Fruit fly (Drosophila melanogaster) whole organism, embryonic: ENCODE measurements around the gene CG9150.
A peak's percentile ranks its signal among the peaks of the same experiment; 100 is the strongest.

Experiments
- BEAF-32 ChIP-seq: fragments of 200-800 bp; sonication (Bioruptor generic); optimal IDR thresholded peaks from 3 replicates; lab custom pipeline; 2017; ENCODE audit warnings: missing biosample characterization, missing genetic modification characterization, mild to moderate bottlenecking, moderate library complexity, missing genetic modification reagents
- Bgb ChIP-seq: fragments of 200-800 bp; sonication (Bioruptor generic); IDR thresholded peaks from 2 replicates; pipeline ENCODE4 v1.3.6; 2022; ENCODE audit warnings: missing biosample characterization, missing genetic modification characterization; ENCODE audit not compliant: partially characterized antibody
- CG12391 ChIP-seq: fragments of 200-800 bp; sonication (Bioruptor generic); optimal IDR thresholded peaks from 3 replicates; lab custom pipeline; 2018; ENCODE audit warnings: missing biosample characterization, mild to moderate bottlenecking, missing genetic modification characterization, moderate library complexity
- CG12744 ChIP-seq: fragments of 200-800 bp; sonication (Bioruptor generic); optimal IDR thresholded peaks from 2 replicates; lab custom pipeline; 2016; ENCODE audit warnings: missing biosample characterization, missing genetic modification characterization
- CG16813 ChIP-seq: fragments of 200-800 bp; sonication (Bioruptor generic); IDR thresholded peaks from 3 replicates; pipeline ENCODE4 v1.3.6; 2022; ENCODE audit warnings: missing biosample characterization, missing genetic modification characterization; ENCODE audit not compliant: partially characterized antibody
- CG17568 ChIP-seq: fragments of 200-800 bp; sonication (Bioruptor generic); optimal IDR thresholded peaks from 2 replicates; lab custom pipeline; 2018; ENCODE audit warnings: missing biosample characterization, mild to moderate bottlenecking, missing genetic modification characterization, moderate library complexity
- CG17802 ChIP-seq: fragments of 200-800 bp; sonication (Bioruptor generic); optimal IDR thresholded peaks from 2 replicates; lab custom pipeline; 2018; ENCODE audit warnings: missing biosample characterization, mild to moderate bottlenecking, missing genetic modification characterization, moderate library complexity
- CG18599 ChIP-seq: fragments of 200-800 bp; sonication (Bioruptor generic); optimal IDR thresholded peaks from 3 replicates; lab custom pipeline; 2017; ENCODE audit warnings: missing biosample characterization, missing genetic modification characterization, mild to moderate bottlenecking, moderate library complexity, missing genetic modification reagents
- CG2199 ChIP-seq: fragments of 200-800 bp; sonication (Bioruptor generic); IDR thresholded peaks from 3 replicates; pipeline ENCODE4 v1.3.6; 2022; ENCODE audit warnings: missing biosample characterization, missing genetic modification characterization
- CG3065 ChIP-seq: fragments of 200-800 bp; sonication (Bioruptor generic); optimal IDR thresholded peaks from 2 replicates; lab custom pipeline; 2016; ENCODE audit warnings: missing biosample characterization, missing genetic modification characterization
- CG4730 ChIP-seq: fragments of 200-800 bp; sonication (Bioruptor generic); IDR thresholded peaks from 2 replicates; pipeline ENCODE4 v1.3.6; 2022; ENCODE audit warnings: missing biosample characterization, missing genetic modification characterization
- CG6854 ChIP-seq: fragments of 200-800 bp; sonication (Bioruptor generic); optimal IDR thresholded peaks from 3 replicates; lab custom pipeline; 2017; ENCODE audit warnings: missing biosample characterization, mild to moderate bottlenecking, missing genetic modification characterization
- CG7271 ChIP-seq: fragments of 200-800 bp; sonication (Bioruptor generic); optimal IDR thresholded peaks from 2 replicates; lab custom pipeline; 2018; ENCODE audit warnings: missing biosample characterization, mild to moderate bottlenecking, missing genetic modification characterization, moderate library complexity
- CG7556 ChIP-seq: fragments of 200-800 bp; sonication (Bioruptor generic); optimal IDR thresholded peaks from 2 replicates; lab custom pipeline; 2017; ENCODE audit warnings: missing biosample characterization, mild to moderate bottlenecking, missing genetic modification characterization
- CG8359 ChIP-seq: fragments of 200-800 bp; sonication (Bioruptor generic); optimal IDR thresholded peaks from 2 replicates; lab custom pipeline; 2017; ENCODE audit warnings: missing biosample characterization, mild to moderate bottlenecking, missing genetic modification characterization, borderline replicate concordance
- CG9817 ChIP-seq: fragments of 200-800 bp; sonication (Bioruptor generic); optimal IDR thresholded peaks from 2 replicates; lab custom pipeline; 2018; ENCODE audit warnings: missing biosample characterization, mild to moderate bottlenecking, missing genetic modification characterization, moderate library complexity
- Camta ChIP-seq: fragments of 200-800 bp; sonication (Bioruptor generic); optimal IDR thresholded peaks from 2 replicates; lab custom pipeline; 2016; ENCODE audit warnings: missing biosample characterization, missing genetic modification characterization
- D19A ChIP-seq: fragments of 200-800 bp; optimal IDR thresholded peaks from 3 replicates; lab custom pipeline; 2019; ENCODE audit warnings: missing biosample characterization, mild to moderate bottlenecking, missing genetic modification characterization, moderate library complexity
- Dek ChIP-seq: fragments of 200-800 bp; sonication (Bioruptor generic); optimal IDR thresholded peaks from 3 replicates; lab custom pipeline; 2019; ENCODE audit warnings: missing biosample characterization, mild to moderate bottlenecking, missing genetic modification characterization, moderate library complexity
- Doc2 ChIP-seq: fragments of 200-800 bp; sonication (Bioruptor generic); IDR thresholded peaks from 2 replicates; pipeline ENCODE4 v1.3.6; 2022; ENCODE audit warnings: missing biosample characterization, missing genetic modification characterization
- Drgx ChIP-seq: fragments of 200-800 bp; sonication (Bioruptor generic); IDR thresholded peaks from 2 replicates; pipeline ENCODE4 v1.3.6; 2022; ENCODE audit warnings: missing biosample characterization, missing genetic modification characterization
- ERR ChIP-seq: fragments of 200-800 bp; sonication (Bioruptor generic); optimal IDR thresholded peaks from 2 replicates; lab custom pipeline; 2016; ENCODE audit warnings: missing biosample characterization, missing genetic modification characterization
- Med ChIP-seq: fragments of 200-800 bp; sonication (Bioruptor generic); peaks from one replicate; lab custom pipeline; 2016; ENCODE audit warnings: missing biosample characterization, missing genetic modification characterization, mild to moderate bottlenecking, inconsistent platforms, moderate library complexity
- NC2β ChIP-seq: fragments of 200-800 bp; sonication (Bioruptor generic); optimal IDR thresholded peaks from 2 replicates; lab custom pipeline; 2016; ENCODE audit warnings: missing biosample characterization, missing genetic modification characterization
- NK7.1 ChIP-seq: fragments of 200-800 bp; sonication (Bioruptor generic); optimal IDR thresholded peaks from 3 replicates; lab custom pipeline; 2016; ENCODE audit warnings: missing biosample characterization, missing genetic modification characterization
- Oaz ChIP-seq: fragments of 200-800 bp; sonication (Bioruptor generic); IDR thresholded peaks from 2 replicates; pipeline ENCODE4 v1.3.6; 2022; ENCODE audit warnings: missing biosample characterization, missing genetic modification characterization
- PHDP ChIP-seq: fragments of 200-800 bp; sonication (Bioruptor generic); optimal IDR thresholded peaks from 3 replicates; lab custom pipeline; 2018; ENCODE audit warnings: missing biosample characterization, mild to moderate bottlenecking, missing genetic modification characterization, moderate library complexity
- Poxn ChIP-seq: fragments of 200-800 bp; sonication (Bioruptor generic); IDR thresholded peaks from 2 replicates; pipeline ENCODE4 v1.3.6; 2022; ENCODE audit warnings: missing biosample characterization, missing genetic modification characterization
- Sox100B ChIP-seq: fragments of 200-800 bp; sonication (Bioruptor generic); optimal IDR thresholded peaks from 3 replicates; lab custom pipeline; 2018; ENCODE audit warnings: missing biosample characterization, mild to moderate bottlenecking, missing genetic modification characterization
- Sry-δ ChIP-seq: fragments of 200-800 bp; sonication (Bioruptor generic); optimal IDR thresholded peaks from 2 replicates; lab custom pipeline; 2016; ENCODE audit warnings: missing biosample characterization, missing genetic modification characterization
- Vsx1 ChIP-seq: fragments of 200-800 bp; sonication (Bioruptor generic); optimal IDR thresholded peaks from 2 replicates; lab custom pipeline; 2017; ENCODE audit warnings: missing biosample characterization, mild to moderate bottlenecking, missing genetic modification characterization, missing genetic modification reagents
- al ChIP-seq: fragments of 200-800 bp; sonication (Bioruptor generic); IDR thresholded peaks from 2 replicates; pipeline ENCODE4 v1.3.6; 2022; ENCODE audit warnings: missing biosample characterization, missing genetic modification characterization
- az2 ChIP-seq: fragments of 200-800 bp; sonication (Bioruptor generic); optimal IDR thresholded peaks from 3 replicates; lab custom pipeline; 2016; ENCODE audit warnings: missing biosample characterization, missing genetic modification characterization
- btn ChIP-seq: fragments of 200-800 bp; sonication (Bioruptor generic); optimal IDR thresholded peaks from 2 replicates; lab custom pipeline; 2016; ENCODE audit warnings: missing biosample characterization, missing genetic modification characterization
- chn ChIP-seq: fragments of 200-800 bp; sonication (Bioruptor generic); optimal IDR thresholded peaks from 2 replicates; lab custom pipeline; 2016; ENCODE audit warnings: missing biosample characterization, missing genetic modification characterization
- crp ChIP-seq, 2 experiments: fragments of 200-800 bp; sonication (Bioruptor generic); optimal IDR thresholded peaks; 2 replicates in 1 of 2; 3 replicates in 1 of 2; lab custom pipeline; 2017; ENCODE audit warnings: missing biosample characterization in 2 of 2, missing genetic modification characterization in 2 of 2, mild to moderate bottlenecking in 1 of 2, moderate library complexity in 1 of 2
- ewg ChIP-seq: fragments of 200-800 bp; sonication (Bioruptor generic); optimal IDR thresholded peaks from 3 replicates; lab custom pipeline; 2017; ENCODE audit warnings: mild to moderate bottlenecking, missing biosample characterization, missing genetic modification reagents, missing genetic modification characterization
- hb ChIP-seq: fragments of 200-800 bp; sonication (Bioruptor generic); IDR thresholded peaks from 3 replicates; pipeline ENCODE4 v1.3.6; 2022; ENCODE audit warnings: missing biosample characterization, missing genetic modification characterization; ENCODE audit not compliant: partially characterized antibody
- hth ChIP-seq: fragments of >200 bp; optimal IDR thresholded peaks from 2 replicates; lab custom pipeline; 2017; ENCODE audit warnings: inconsistent platforms
- lov ChIP-seq, 2 experiments: fragments of 200-800 bp in 1 of 2; fragments of >200 bp in 1 of 2; sonication (Bioruptor generic) in 1 of 2; IDR thresholded peaks in 1 of 2; optimal IDR thresholded peaks in 1 of 2; 2 replicates in 1 of 2; 3 replicates in 1 of 2; pipeline versions ENCODE4 v1.3.6 to Lab custom; 2017 to 2022; ENCODE audit warnings: missing biosample characterization in 1 of 2, missing genetic modification characterization in 1 of 2
- nerfin-2 ChIP-seq: fragments of 200-800 bp; sonication (Bioruptor generic); IDR thresholded peaks from 2 replicates; pipeline ENCODE4 v1.3.6; 2022; ENCODE audit warnings: missing biosample characterization, missing genetic modification characterization; ENCODE audit not compliant: partially characterized antibody
- org-1 ChIP-seq: fragments of 200-800 bp; sonication (Bioruptor generic); optimal IDR thresholded peaks from 2 replicates; lab custom pipeline; 2017; ENCODE audit warnings: missing biosample characterization, missing genetic modification characterization
- p53 ChIP-seq: fragments of 200-800 bp; sonication (Bioruptor generic); optimal IDR thresholded peaks from 2 replicates; lab custom pipeline; 2016; ENCODE audit warnings: missing biosample characterization, missing genetic modification characterization
- rib ChIP-seq: fragments of 200-800 bp; sonication (Bioruptor generic); IDR thresholded peaks from 2 replicates; pipeline ENCODE4 v1.3.6; 2022; ENCODE audit warnings: missing biosample characterization, missing genetic modification characterization
- row ChIP-seq: fragments of 200-800 bp; sonication (Bioruptor generic); IDR thresholded peaks from 3 replicates; pipeline ENCODE4 v1.3.6; 2022; ENCODE audit warnings: missing biosample characterization, missing genetic modification characterization
- scrt ChIP-seq: fragments of 200-800 bp; sonication (Bioruptor generic); optimal IDR thresholded peaks from 2 replicates; lab custom pipeline; 2018; ENCODE audit warnings: missing biosample characterization, mild to moderate bottlenecking, missing genetic modification characterization, moderate library complexity
- seq ChIP-seq: fragments of 200-800 bp; sonication (Bioruptor generic); IDR thresholded peaks from 2 replicates; pipeline ENCODE4 v1.3.6; 2022; ENCODE audit warnings: missing biosample characterization, missing genetic modification characterization
- tgo ChIP-seq: fragments of 200-800 bp; sonication (Bioruptor generic); IDR thresholded peaks from 3 replicates; pipeline ENCODE4 v1.3.6; 2022; ENCODE audit warnings: missing biosample characterization, missing genetic modification characterization
- trh ChIP-seq: fragments of 200-800 bp; sonication (Bioruptor generic); optimal IDR thresholded peaks from 2 replicates; lab custom pipeline; 2016; ENCODE audit warnings: missing biosample characterization, missing genetic modification characterization

Gene CG9150

DNA sequence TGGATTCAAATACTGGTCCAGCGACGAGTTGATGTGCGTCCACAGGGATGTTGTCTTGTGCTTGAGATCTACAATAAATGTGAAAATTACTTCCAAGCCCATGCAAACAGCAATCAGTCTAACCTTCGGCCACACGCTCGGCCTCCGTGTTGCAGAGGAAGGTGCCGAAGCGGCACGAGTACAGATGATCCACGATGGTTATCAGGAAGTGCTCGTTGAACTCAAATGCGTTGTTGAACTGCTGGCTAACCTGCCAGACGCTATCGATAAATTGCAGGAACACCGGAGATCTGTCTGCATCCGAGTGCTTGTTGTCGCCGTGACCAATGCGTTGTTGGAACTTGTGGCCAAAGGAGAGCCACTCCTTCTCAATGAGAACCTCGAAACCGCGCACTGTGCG is 33.2 kb downstream of the CG9150 start:
- TF ChIP-seq Poxn, result no peak
- TF ChIP-seq PHDP (tag; lab: Kevin White, UChicago), result no peak
- no peak for TF ChIP-seq crp (GFP tag; optimal IDR thresholded peaks at IDR 0.05; lab: Kevin White, UChicago)
- TF ChIP-seq NC2β (GFP tag; lab: Kevin White, UChicago), result no peak
- no peak for TF ChIP-seq CG8359
- TF ChIP-seq org-1 (GFP tag; lab: Kevin White, UChicago), result no peak
- no peak for TF ChIP-seq chn (GFP tag; lab: Kevin White, UChicago)
- no peak for TF ChIP-seq seq (GFP tag; lab: Robert Waterston, UW)
- TF ChIP-seq CG2199 (GFP tag; lab: Robert Waterston, UW), result no peak
- TF ChIP-seq CG9817 (tag; lab: Kevin White, UChicago), result no peak
- no peak for TF ChIP-seq ERR (GFP tag; lab: Kevin White, UChicago)
- TF ChIP-seq CG17568 (GFP tag; lab: Kevin White, UChicago), result no peak
- TF ChIP-seq CG18599, result no peak
- no peak for TF ChIP-seq CG12391 (tag; lab: Kevin White, UChicago)
- TF ChIP-seq lov (optimal IDR thresholded peaks at IDR 0.05; lab: Kevin White, UChicago), result no peak
- TF ChIP-seq lov (GFP tag; IDR thresholded peaks at IDR 0.05; lab: Robert Waterston, UW), result no peak
- TF ChIP-seq Dek, result no peak
- TF ChIP-seq CG3065 (GFP tag; lab: Kevin White, UChicago), result no peak
- no peak for TF ChIP-seq hb (GFP tag; lab: Robert Waterston, UW)
- no peak for TF ChIP-seq rib (GFP tag; lab: Robert Waterston, UW)

DNA sequence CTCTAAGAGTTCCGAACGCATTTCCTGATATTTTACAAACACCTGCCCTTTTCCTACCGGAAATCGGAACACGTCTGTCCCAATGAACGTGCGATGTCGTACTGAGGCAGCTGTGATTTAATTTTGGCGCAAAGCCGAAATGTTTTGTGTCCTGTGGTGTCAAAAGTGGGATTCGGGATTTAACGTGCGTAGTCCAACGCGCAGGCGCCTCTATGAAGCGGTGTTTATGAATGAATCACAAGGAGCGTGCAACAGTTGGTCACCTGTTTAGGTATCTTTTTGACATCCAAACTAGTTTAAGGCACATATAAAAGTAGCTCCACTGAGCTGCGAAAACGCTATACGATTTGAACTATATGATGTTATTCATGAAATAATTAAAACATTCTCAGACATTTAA is 34.0 kb downstream of the CG9150 start, which contains the start of gene CG9109:
Gene CG9109, minus strand, starts transcription at position 80 of the 400 bp plus-strand sequence.
- TF ChIP-seq CG17568 (GFP tag; lab: Kevin White, UChicago), result no peak
- TF ChIP-seq CG16813 (GFP tag; lab: Robert Waterston, UW), result no peak
- TF ChIP-seq CG6854 (GFP tag; lab: Kevin White, UChicago), result no peak
- peak; percentile 77 for TF ChIP-seq scrt (GFP tag; lab: Kevin White, UChicago)
- TF ChIP-seq al, result no peak
- TF ChIP-seq CG7556, result no peak
- TF ChIP-seq ewg (GFP tag; lab: Kevin White, UChicago), result peak; percentile 55

DNA sequence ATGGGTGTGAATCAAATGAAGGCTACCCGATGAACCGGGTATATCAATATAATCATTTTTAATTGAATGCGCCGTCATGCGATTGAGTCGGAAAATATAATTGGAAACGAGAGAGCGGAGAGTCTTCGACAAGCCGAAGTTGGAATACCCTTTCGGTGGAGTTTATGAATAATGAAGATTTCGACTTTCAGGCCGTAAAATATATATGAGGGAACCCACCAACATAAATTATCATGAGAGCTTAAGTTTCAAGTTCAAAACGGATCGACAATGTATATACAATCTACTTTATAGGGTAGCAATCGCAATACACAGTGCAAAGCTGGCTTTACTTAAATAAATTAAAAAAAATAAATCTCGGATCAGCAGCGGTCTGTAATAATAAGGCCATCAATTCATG is 36.6 kb downstream of the CG9150 start:
- TF ChIP-seq Bgb (GFP tag; lab: Robert Waterston, UW) (no peak), btn (no peak), tgo (GFP tag; lab: Robert Waterston, UW) (no peak), Sox100B (GFP tag; lab: Kevin White, UChicago) (no peak), CG12744 (GFP tag; lab: Kevin White, UChicago) (no peak), p53 (GFP tag; lab: Kevin White, UChicago) (no peak), nerfin-2 (GFP tag; lab: Robert Waterston, UW) (no peak), hth (lab: Kevin White, UChicago) (no peak), Oaz (GFP tag; lab: Robert Waterston, UW) (no peak), Vsx1 (GFP tag; lab: Kevin White, UChicago) (no peak), Sry-δ (GFP tag; lab: Kevin White, UChicago) (no peak), NK7.1 (GFP tag; lab: Kevin White, UChicago) (no peak), az2 (GFP tag; lab: Kevin White, UChicago) (no peak), CG4730 (GFP tag; lab: Robert Waterston, UW) (no peak), BEAF-32 (no peak), CG7271 (tag; lab: Kevin White, UChicago) (no peak), trh (GFP tag; lab: Kevin White, UChicago) (no peak), row (GFP tag; lab: Robert Waterston, UW) (peak; percentile 34; the same call in 2 of the 3 replicates), Camta (GFP tag; lab: Kevin White, UChicago) (no peak), Med (peak; percentile 3), Doc2 (GFP tag; lab: Robert Waterston, UW) (no peak), CG17802 (no peak), D19A (tag; lab: Kevin White, UChicago) (peak; percentile 67), Drgx (peak; percentile 45; the same call in 1 of the 2 replicates)
